Fruit fly (Drosophila melanogaster): ENCODE measurements around the gene CG31125.

DNA sequence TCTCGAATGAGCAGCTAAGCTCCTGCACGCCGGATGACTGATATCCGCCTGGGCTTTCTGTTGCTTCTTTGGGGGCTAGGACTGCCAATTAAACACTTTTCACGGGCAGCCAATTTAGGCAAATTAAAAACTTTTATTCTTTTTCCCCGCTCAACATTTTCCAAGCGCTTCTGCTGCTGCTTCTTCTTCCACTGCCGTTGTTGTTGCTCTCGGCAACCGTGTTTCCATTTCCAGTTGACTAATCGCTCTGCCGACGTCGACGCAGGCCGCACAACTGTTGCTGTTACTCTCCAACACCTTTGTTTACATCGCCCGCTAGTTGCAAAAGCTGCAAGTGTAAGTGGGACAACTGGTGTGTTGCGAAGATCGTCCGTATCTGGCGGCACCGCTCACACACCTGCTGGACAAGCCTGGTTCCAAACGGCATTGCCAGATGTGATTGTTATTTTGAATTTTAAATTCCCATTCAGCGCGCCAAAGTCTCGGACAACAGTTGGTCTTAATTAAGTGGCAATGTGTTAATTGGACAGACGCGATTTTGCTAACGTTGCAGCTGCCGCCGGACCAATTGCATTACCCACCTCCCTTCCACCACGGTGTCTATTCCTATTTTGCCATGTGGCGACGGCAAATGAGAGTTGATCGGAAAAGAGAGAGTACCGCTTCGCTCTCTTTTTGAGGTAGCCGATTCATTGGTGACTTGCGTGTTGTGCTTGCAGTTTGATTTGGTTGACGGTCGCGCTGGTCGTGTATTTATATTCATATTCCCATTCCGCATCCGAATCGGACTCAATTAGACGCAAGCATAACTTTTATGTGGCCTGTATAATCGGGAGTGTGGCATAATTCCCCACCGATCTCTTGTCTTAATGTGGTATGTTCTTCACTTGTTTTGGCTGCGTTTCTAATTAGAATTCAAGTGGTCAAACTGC is 24.5 kb downstream of the CG31125 start, which contains the start of gene Wsck:
- TF ChIP-seq CTCF (optimal IDR thresholded peaks at IDR 0.05) (peak; percentile 33 to 61), CG8478 (optimal IDR thresholded peaks at IDR 0.05) (peak; percentile 66)
